Worm (Caenorhabditis elegans): ENCODE data around the gene C23F12.9.

- no peak for TF ChIP-seq med-1 (GFP tag; optimal IDR thresholded peaks at IDR 0.05; ENCODE audit: insufficient read depth)
- TF ChIP-seq klf-2 (GFP tag; conservative IDR thresholded peaks at IDR 0.05), result no peak
- TF ChIP-seq ztf-23 (GFP tag; IDR thresholded peaks at IDR 0.05), result no peak
- TF ChIP-seq ref-1 (GFP tag; conservative IDR thresholded peaks at IDR 0.05), result no peak
These were observed 43.9 kb upstream of the C23F12.9 start, which contains the start of gene flp-20 for ce11 chrX:9349844-9350556.
